Worm (Caenorhabditis elegans): ENCODE results near the gene T10B5.4.

Gene T10B5.4

ce11 chrV:1824528-1824927, 47.1 kb downstream of the T10B5.4 start:
- no peak for TF ChIP-seq him-1 (tag; optimal IDR thresholded peaks at IDR 0.05)
- no peak for TF ChIP-seq dao-5 (tag; optimal IDR thresholded peaks at IDR 0.05)
- TF ChIP-seq W03F9.2 (tag; optimal IDR thresholded peaks at IDR 0.05), result no peak

DNA sequence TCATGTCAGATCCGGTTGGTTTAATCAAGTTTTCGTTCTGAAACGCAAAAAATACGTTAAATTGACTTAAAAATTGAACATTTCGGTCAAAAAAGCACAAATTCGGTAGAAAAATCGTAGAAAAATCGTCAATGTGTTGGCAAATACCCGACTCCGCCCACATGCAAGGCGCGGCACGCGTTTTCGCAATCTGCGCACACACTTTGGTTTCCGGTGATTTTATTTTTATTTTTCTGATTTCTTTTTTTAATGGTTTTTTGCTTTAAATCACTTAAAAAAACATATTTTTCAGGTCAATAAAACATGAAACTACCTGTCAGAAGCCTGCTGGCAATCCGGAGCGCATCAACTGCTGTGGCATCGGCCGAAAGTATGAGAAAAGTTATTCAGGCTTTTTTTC, 50.3 kb downstream of the T10B5.4 start, which contains the start of the genes gly-7 and mrpl-39:
Gene gly-7, minus strand, starts transcription at position 37 of the 400 bp plus-strand sequence.
Gene mrpl-39, plus strand, starts transcription at position 293 of the 400 bp plus-strand sequence.
- TF ChIP-seq W03F9.2 (tag; optimal IDR thresholded peaks at IDR 0.05) (peak; percentile 2), dao-5 (tag; optimal IDR thresholded peaks at IDR 0.05) (no peak)

DNA sequence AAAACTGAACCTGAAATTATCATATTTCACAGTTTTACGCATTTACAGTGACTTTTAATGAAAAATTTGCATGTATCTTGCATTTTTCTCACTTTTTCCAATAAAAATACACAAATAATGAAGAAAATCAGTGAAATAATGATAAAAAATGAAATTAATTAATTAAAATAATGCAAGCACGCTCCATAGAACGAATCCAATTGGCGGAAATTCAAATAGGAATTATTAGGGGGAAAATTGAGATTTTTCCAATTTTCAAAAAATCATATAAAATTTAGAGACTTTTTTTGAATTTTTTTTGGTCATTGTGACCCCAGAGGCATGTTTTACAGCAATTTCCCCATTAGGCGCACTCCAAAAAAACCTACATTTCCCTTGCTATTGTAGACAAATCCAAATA, 50.9 kb downstream of the T10B5.4 start:
- no peak for TF ChIP-seq him-1 (tag; optimal IDR thresholded peaks at IDR 0.05)
- TF ChIP-seq W03F9.2 (tag; optimal IDR thresholded peaks at IDR 0.05), result no peak
- no peak for TF ChIP-seq dao-5 (tag; optimal IDR thresholded peaks at IDR 0.05)

All from whole organism, L4/young adult.